Fruit fly (Drosophila melanogaster) Kc167 (cell line): ENCODE data around the gene Sik2.

Source experiments
- h ChIP-seq: fragments of >200 bp; optimal IDR thresholded peaks from 3 replicates; lab custom pipeline; 2018; ENCODE audit warnings: missing external identifiers
- psq ChIP-seq: fragments of >200 bp; optimal IDR thresholded peaks from 2 replicates; lab custom pipeline; 2017; ENCODE audit warnings: missing external identifiers

DNA sequence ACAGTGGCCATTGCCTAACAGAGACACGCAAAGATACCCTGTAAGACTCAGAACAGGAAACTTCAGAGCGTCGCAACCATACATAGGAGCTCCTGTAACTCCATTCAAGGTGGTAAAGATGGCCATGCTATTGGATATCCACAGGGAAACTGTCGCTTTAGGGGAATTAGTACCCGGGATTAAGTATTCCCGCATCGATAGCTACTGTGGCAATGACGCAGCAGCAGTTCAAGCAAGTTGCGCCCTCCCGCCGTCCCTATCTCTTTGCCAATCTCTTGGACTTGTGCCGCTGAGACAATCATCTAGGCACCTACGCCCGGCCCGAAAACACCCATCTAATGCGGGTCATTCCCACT is 9.0 kb upstream of the Sik2 start:
- TF ChIP-seq h: no peak
- TF ChIP-seq psq (lab: Kevin White, UChicago): no peak
